Worm (Caenorhabditis elegans) whole organism, mixed stage, embryonic: Measurements from ENCODE around the gene F13A2.10.
"Not testable (repeated sequence)": the region's sequence is repeated elsewhere in the genome, so short reads cannot be mapped to it uniquely, and the experiment has no call there.

Experiments used
- M03D4.4 ChIP-seq: sonication (generic microtip); optimal IDR thresholded peaks from 2 replicates; lab custom pipeline; 2017; ENCODE audit warnings: mild to moderate bottlenecking, missing genetic modification characterization, missing compliant biosample characterization
- blmp-1 ChIP-seq: fragments of 150-350 bp; optimal IDR thresholded peaks from 2 replicates; lab custom pipeline; 2014; ENCODE audit warnings: missing biosample characterization, missing genetic modification characterization
- ceh-39 ChIP-seq: fragments of 150-350 bp; optimal IDR thresholded peaks from 2 replicates; lab custom pipeline; 2014; ENCODE audit warnings: missing biosample characterization, missing genetic modification characterization
- ceh-43 ChIP-seq: fragments of 200-800 bp; sonication (Bioruptor generic); optimal IDR thresholded peaks from 2 replicates; lab custom pipeline; 2018; ENCODE audit warnings: mild to moderate bottlenecking, missing genetic modification characterization, moderate library complexity, missing compliant biosample characterization
- ces-1 ChIP-seq: fragments of 150-350 bp; optimal IDR thresholded peaks from 2 replicates; lab custom pipeline; 2014; ENCODE audit warnings: missing biosample characterization, missing genetic modification reagents, missing genetic modification characterization
- cnd-1 ChIP-seq: fragments of 200-800 bp; sonication (Bioruptor generic); optimal IDR thresholded peaks from 2 replicates; lab custom pipeline; 2018; ENCODE audit warnings: mild to moderate bottlenecking, missing genetic modification characterization, missing compliant biosample characterization
- drap-1 ChIP-seq: fragments of 200-800 bp; sonication (Bioruptor generic); optimal IDR thresholded peaks from 3 replicates; lab custom pipeline; 2018; ENCODE audit warnings: mild to moderate bottlenecking, missing genetic modification characterization, missing compliant biosample characterization
- elt-1 ChIP-seq: sonication (generic microtip); optimal IDR thresholded peaks from 2 replicates; lab custom pipeline; 2017; ENCODE audit warnings: missing genetic modification characterization, mild to moderate bottlenecking, missing compliant biosample characterization, antibody characterized with exemption, moderate library complexity, borderline replicate concordance; ENCODE audit not compliant: insufficient read depth
- elt-3 ChIP-seq: fragments of 150-350 bp; optimal IDR thresholded peaks from 2 replicates; lab custom pipeline; 2014; ENCODE audit warnings: missing biosample characterization, missing genetic modification characterization
- flh-1 ChIP-seq: fragments of 200-800 bp; sonication (Bioruptor generic); optimal IDR thresholded peaks from 2 replicates; lab custom pipeline; 2018; ENCODE audit warnings: mild to moderate bottlenecking, missing genetic modification characterization, moderate library complexity, missing compliant biosample characterization
- ham-2 ChIP-seq: fragments of 200-800 bp; sonication (Bioruptor generic); optimal IDR thresholded peaks from 2 replicates; lab custom pipeline; 2018; ENCODE audit warnings: mild to moderate bottlenecking, missing genetic modification characterization, missing compliant biosample characterization
- hlh-1 ChIP-seq: fragments of 150-350 bp; optimal IDR thresholded peaks from 2 replicates; lab custom pipeline; 2014; ENCODE audit warnings: missing biosample characterization, missing genetic modification reagents, missing genetic modification characterization
- lin-13 ChIP-seq: fragments of 150-350 bp; optimal IDR thresholded peaks from 2 replicates; lab custom pipeline; 2014; ENCODE audit warnings: missing biosample characterization, missing genetic modification characterization
- lsy-2 ChIP-seq: fragments of 150-350 bp; optimal IDR thresholded peaks from 2 replicates; lab custom pipeline; 2014; ENCODE audit warnings: missing biosample characterization, missing genetic modification characterization
- mab-5 ChIP-seq: fragments of 150-350 bp; optimal IDR thresholded peaks from 2 replicates; lab custom pipeline; 2014; ENCODE audit warnings: missing biosample characterization, missing genetic modification characterization
- mep-1 ChIP-seq: fragments of 150-350 bp; optimal IDR thresholded peaks from 2 replicates; lab custom pipeline; 2017; ENCODE audit warnings: missing biosample characterization, missing genetic modification reagents, missing genetic modification characterization, inconsistent platforms
- nhr-76 ChIP-seq: sonication (generic microtip); optimal IDR thresholded peaks from 2 replicates; lab custom pipeline; 2017; ENCODE audit warnings: missing biosample characterization, missing genetic modification characterization
- pha-4 ChIP-seq: fragments of 150-350 bp; optimal IDR thresholded peaks from 2 replicates; lab custom pipeline; 2018; ENCODE audit warnings: missing biosample characterization, missing genetic modification reagents, missing genetic modification characterization
- sem-2 ChIP-seq: fragments of 200-800 bp; sonication (Bioruptor generic); optimal IDR thresholded peaks from 2 replicates; lab custom pipeline; 2018; ENCODE audit warnings: mild to moderate bottlenecking, missing genetic modification characterization, missing compliant biosample characterization
- snpc-4 ChIP-seq: fragments of 150-350 bp; optimal IDR thresholded peaks from 2 replicates; lab custom pipeline; 2014; ENCODE audit warnings: missing biosample characterization, missing genetic modification characterization
- sptf-1 ChIP-seq: sonication (generic microtip); optimal IDR thresholded peaks from 2 replicates; lab custom pipeline; 2017; ENCODE audit warnings: mild to moderate bottlenecking, missing genetic modification characterization, moderate library complexity, missing compliant biosample characterization
- tbx-8 ChIP-seq: fragments of 200-800 bp; sonication (Bioruptor generic); optimal IDR thresholded peaks from 2 replicates; lab custom pipeline; 2018; ENCODE audit warnings: mild to moderate bottlenecking, missing genetic modification characterization, moderate library complexity, missing compliant biosample characterization
- unc-120 ChIP-seq: sonication (generic microtip); optimal IDR thresholded peaks from 2 replicates; lab custom pipeline; 2017; ENCODE audit warnings: missing genetic modification characterization, missing compliant biosample characterization; ENCODE audit not compliant: poor library complexity, severe bottlenecking
- unc-39 ChIP-seq: fragments of 150-350 bp; optimal IDR thresholded peaks from 2 replicates; lab custom pipeline; 2014; ENCODE audit warnings: missing biosample characterization, missing genetic modification characterization
- unc-62 ChIP-seq: fragments of 150-350 bp; optimal IDR thresholded peaks from 2 replicates; lab custom pipeline; 2014; ENCODE audit warnings: missing biosample characterization, missing genetic modification reagents, missing genetic modification characterization
- zip-8 ChIP-seq: fragments of 150-350 bp; optimal IDR thresholded peaks from 2 replicates; lab custom pipeline; 2014; ENCODE audit warnings: missing biosample characterization, missing genetic modification characterization
- ztf-11 ChIP-seq: fragments of 150-350 bp; optimal IDR thresholded peaks from 2 replicates; lab custom pipeline; 2014; ENCODE audit warnings: missing biosample characterization, missing genetic modification characterization

The F13A2.10 gene

ce11 chrV:4341736-4342135 lies 44.3 kb downstream of the F13A2.10 start:
- TF ChIP-seq sptf-1, result no peak
- TF ChIP-seq mab-5 (tag; lab: Kevin White, UChicago), result no peak
- TF ChIP-seq lin-13, result no peak
- no peak for TF ChIP-seq blmp-1
- TF ChIP-seq snpc-4 (tag; lab: Kevin White, UChicago), result no peak
- TF ChIP-seq tbx-8, result no peak
- no peak for TF ChIP-seq unc-120 (tag; lab: Kevin White, UChicago)
- no peak for TF ChIP-seq ztf-11 (tag; lab: Kevin White, UChicago)
- no peak for TF ChIP-seq ham-2 (GFP tag; lab: Kevin White, UChicago)
- TF ChIP-seq hlh-1, result no peak
- TF ChIP-seq pha-4, result no peak
- no peak for TF ChIP-seq flh-1
- TF ChIP-seq M03D4.4 (tag; lab: Kevin White, UChicago), result no peak
- TF ChIP-seq mep-1 (tag; lab: Kevin White, UChicago), result no peak
- no peak for TF ChIP-seq zip-8 (tag; lab: Kevin White, UChicago)
- no peak for TF ChIP-seq drap-1 (GFP tag; lab: Kevin White, UChicago)
- no peak for TF ChIP-seq elt-3 (tag; lab: Kevin White, UChicago)
- TF ChIP-seq ceh-39 (tag; lab: Kevin White, UChicago), result no peak
- TF ChIP-seq unc-62 (GFP tag; lab: Kevin White, UChicago), result no peak

- TF ChIP-seq ham-2 (GFP tag; lab: Kevin White, UChicago), result no peak
- no peak for TF ChIP-seq cnd-1
- TF ChIP-seq lsy-2, result no peak
- no peak for TF ChIP-seq mep-1 (tag; lab: Kevin White, UChicago)
- TF ChIP-seq sem-2, result no peak
- no peak for TF ChIP-seq lin-13
- no peak for TF ChIP-seq ceh-43 (GFP tag; lab: Kevin White, UChicago)
- no peak for TF ChIP-seq ces-1 (GFP tag; lab: Kevin White, UChicago)
- TF ChIP-seq elt-1 (tag; lab: Kevin White, UChicago), result no peak
- TF ChIP-seq blmp-1, result no peak
- TF ChIP-seq flh-1, result no peak
- no peak for TF ChIP-seq drap-1 (GFP tag; lab: Kevin White, UChicago)
- no peak for TF ChIP-seq nhr-76 (tag; lab: Kevin White, UChicago)
- TF ChIP-seq unc-39 (tag; lab: Kevin White, UChicago), result no peak
Observed at ce11 chrV:4341208-4341607, 44.9 kb downstream of the F13A2.10 start, which contains the start of gene glrx-3. Gene glrx-3, minus strand, starts transcription at chrV:4341308.

- TF ChIP-seq ceh-39 (tag; lab: Kevin White, UChicago), result no peak
- TF ChIP-seq, all 35 proteins: peak for 0
Observed at ce11 chrV:4339479-4339878, 46.6 kb downstream of the F13A2.10 start.

ce11 chrV:4336462-4336861 lies 49.6 kb downstream of the F13A2.10 start, which contains the start of gene irld-1:
Gene irld-1, plus strand, starts transcription at chrV:4336762.
- not testable (repeated sequence) for TF ChIP-seq mab-5, unc-120, snpc-4 (tag; lab: Kevin White, UChicago)
